Fruit fly (Drosophila melanogaster) whole organism, embryonic: Measurements from ENCODE around the gene Rrp46.

ENCODE experiments used
- BEAF-32 ChIP-seq: fragments of 200-800 bp; sonication (Bioruptor generic); optimal IDR thresholded peaks from 3 replicates; lab custom pipeline; 2017; ENCODE audit warnings: missing biosample characterization, missing genetic modification characterization, mild to moderate bottlenecking, moderate library complexity, missing genetic modification reagents
- CG10209 ChIP-seq: fragments of 200-800 bp; sonication (Bioruptor generic); optimal IDR thresholded peaks from 3 replicates; lab custom pipeline; 2017; ENCODE audit warnings: missing biosample characterization, mild to moderate bottlenecking, missing genetic modification characterization, missing genetic modification reagents
- CG11456 ChIP-seq: fragments of 200-800 bp; sonication (Bioruptor generic); IDR thresholded peaks from 3 replicates; pipeline ENCODE4 v1.3.6; 2022; ENCODE audit warnings: missing biosample characterization, missing genetic modification characterization
- CG12299 ChIP-seq: fragments of 200-800 bp; sonication (Bioruptor generic); optimal IDR thresholded peaks from 2 replicates; lab custom pipeline; 2018; ENCODE audit warnings: missing biosample characterization, mild to moderate bottlenecking, missing genetic modification characterization
- CG14441 ChIP-seq: fragments of 200-800 bp; sonication (Bioruptor generic); IDR thresholded peaks from 2 replicates; pipeline ENCODE4 v1.3.6; 2022; ENCODE audit warnings: missing biosample characterization, missing genetic modification characterization
- CG17568 ChIP-seq: fragments of 200-800 bp; sonication (Bioruptor generic); optimal IDR thresholded peaks from 2 replicates; lab custom pipeline; 2018; ENCODE audit warnings: missing biosample characterization, mild to moderate bottlenecking, missing genetic modification characterization, moderate library complexity
- CG31388 ChIP-seq: fragments of 200-800 bp; sonication (Bioruptor generic); optimal IDR thresholded peaks from 2 replicates; lab custom pipeline; 2016; ENCODE audit warnings: missing biosample characterization, missing genetic modification characterization
- CG3726 ChIP-seq: fragments of 200-800 bp; sonication (Bioruptor generic); IDR thresholded peaks from 3 replicates; pipeline ENCODE4, ENCODE4 v1.3.6; 2022; ENCODE audit warnings: missing biosample characterization, missing genetic modification characterization
- CG6791 ChIP-seq: fragments of 200-800 bp; sonication (Bioruptor generic); IDR thresholded peaks from 3 replicates; pipeline ENCODE4 v1.3.6; 2022; ENCODE audit warnings: missing biosample characterization, missing genetic modification characterization; ENCODE audit not compliant: partially characterized antibody
- CG7963 ChIP-seq: fragments of 200-800 bp; sonication (Bioruptor generic); IDR thresholded peaks from 3 replicates; pipeline ENCODE4 v1.3.6; 2022; ENCODE audit warnings: missing biosample characterization, missing genetic modification characterization; ENCODE audit not compliant: partially characterized antibody
- Dll ChIP-seq: fragments of 200-800 bp; sonication (Bioruptor generic); IDR thresholded peaks from 4 replicates; pipeline ENCODE4 v1.3.6; 2022; ENCODE audit warnings: missing biosample characterization, missing genetic modification characterization; ENCODE audit not compliant: partially characterized antibody
- Dref ChIP-seq: fragments of 200-800 bp; sonication (Bioruptor generic); IDR thresholded peaks from 2 replicates; pipeline ENCODE4 v1.3.6; 2022; ENCODE audit warnings: missing biosample characterization, missing genetic modification characterization
- E2f2 ChIP-seq: fragments of 200-800 bp; sonication (Bioruptor generic); IDR thresholded peaks from 2 replicates; pipeline ENCODE4 v1.3.6; 2022; ENCODE audit warnings: missing biosample characterization, missing genetic modification characterization
- HLH3B ChIP-seq: fragments of 200-800 bp; sonication (Bioruptor generic); IDR thresholded peaks from 2 replicates; pipeline ENCODE4 v1.3.6; 2022; ENCODE audit warnings: missing biosample characterization, missing genetic modification characterization
- HmgZ ChIP-seq: fragments of 200-800 bp; sonication (Bioruptor generic); optimal IDR thresholded peaks from 2 replicates; lab custom pipeline; 2018; ENCODE audit warnings: missing biosample characterization, mild to moderate bottlenecking, missing genetic modification characterization
- Myb ChIP-seq: fragments of 200-800 bp; sonication (Bioruptor generic); optimal IDR thresholded peaks from 2 replicates; lab custom pipeline; 2016; ENCODE audit warnings: missing biosample characterization, missing genetic modification characterization
- Pdp1 ChIP-seq, 2 experiments: fragments of 200-800 bp; sonication (Bioruptor generic); optimal IDR thresholded peaks; 3 replicates each; lab custom pipeline; 2016; ENCODE audit warnings: missing biosample characterization in 2 of 2, missing genetic modification characterization in 2 of 2, mild to moderate bottlenecking in 1 of 2, moderate library complexity in 1 of 2
- Sin3A ChIP-seq: fragments of >200 bp; optimal IDR thresholded peaks from 2 replicates; lab custom pipeline; 2018
- Stat92E ChIP-seq, 3 experiments: fragments of >200 bp in 2 of 3; fragments of 200-800 bp in 1 of 3; sonication (Bioruptor generic) in 1 of 3; optimal IDR thresholded peaks; 2 replicates each; lab custom pipeline; 2017 to 2019; ENCODE audit warnings: missing biosample characterization in 3 of 3, missing genetic modification characterization in 3 of 3, mild to moderate bottlenecking in 1 of 3, moderate library complexity in 1 of 3
- Xrp1 ChIP-seq: fragments of 200-800 bp; sonication (Bioruptor generic); IDR thresholded peaks from 2 replicates; pipeline ENCODE4 v1.3.6; 2022; ENCODE audit warnings: missing biosample characterization, missing genetic modification characterization
- ab ChIP-seq: fragments of 200-800 bp; sonication (Bioruptor generic); optimal IDR thresholded peaks from 2 replicates; lab custom pipeline; 2016; ENCODE audit warnings: missing biosample characterization, missing genetic modification characterization
- ato ChIP-seq: fragments of 200-800 bp; sonication (Bioruptor generic); IDR thresholded peaks from 2 replicates; pipeline ENCODE4 v1.3.6; 2022; ENCODE audit warnings: missing biosample characterization, missing genetic modification characterization; ENCODE audit not compliant: partially characterized antibody
- chif ChIP-seq, 2 experiments: fragments of 200-800 bp; sonication (Bioruptor generic); optimal IDR thresholded peaks; 3 replicates each; lab custom pipeline; 2016; ENCODE audit warnings: missing biosample characterization in 2 of 2, missing genetic modification characterization in 2 of 2
- gfzf ChIP-seq: fragments of 200-800 bp; sonication (Bioruptor generic); optimal IDR thresholded peaks from 2 replicates; lab custom pipeline; 2016; ENCODE audit warnings: missing biosample characterization, mild to moderate bottlenecking, missing genetic modification characterization, moderate library complexity
- gro ChIP-seq: fragments of 200-800 bp; sonication (Bioruptor generic); optimal IDR thresholded peaks from 2 replicates; lab custom pipeline; 2016; ENCODE audit warnings: missing biosample characterization, missing genetic modification characterization
- hb ChIP-seq: fragments of 200-800 bp; sonication (Bioruptor generic); IDR thresholded peaks from 3 replicates; pipeline ENCODE4 v1.3.6; 2022; ENCODE audit warnings: missing biosample characterization, missing genetic modification characterization; ENCODE audit not compliant: partially characterized antibody
- inv ChIP-seq: fragments of 200-800 bp; sonication (Bioruptor generic); IDR thresholded peaks from 2 replicates; pipeline ENCODE4 v1.3.6; 2022; ENCODE audit warnings: missing biosample characterization, missing genetic modification characterization; ENCODE audit not compliant: partially characterized antibody
- jigr1 ChIP-seq: fragments of 200-800 bp; sonication (Bioruptor generic); IDR thresholded peaks from 3 replicates; pipeline ENCODE4 v1.3.6; 2022; ENCODE audit warnings: missing biosample characterization, missing genetic modification characterization
- luna ChIP-seq: fragments of 200-800 bp; sonication (Bioruptor generic); optimal IDR thresholded peaks from 2 replicates; lab custom pipeline; 2016; ENCODE audit warnings: missing biosample characterization, missing genetic modification characterization
- mam ChIP-seq: fragments of 200-800 bp; sonication (Bioruptor generic); optimal IDR thresholded peaks from 3 replicates; lab custom pipeline; 2016; ENCODE audit warnings: missing biosample characterization, missing genetic modification characterization
- nmo ChIP-seq: fragments of 200-800 bp; sonication (Bioruptor generic); optimal IDR thresholded peaks from 2 replicates; lab custom pipeline; 2018; ENCODE audit warnings: missing biosample characterization, mild to moderate bottlenecking, missing genetic modification characterization, moderate library complexity
- p53 ChIP-seq: fragments of 200-800 bp; sonication (Bioruptor generic); optimal IDR thresholded peaks from 2 replicates; lab custom pipeline; 2016; ENCODE audit warnings: missing biosample characterization, missing genetic modification characterization
- slbo ChIP-seq: fragments of 200-800 bp; sonication (Bioruptor generic); IDR thresholded peaks from 2 replicates; pipeline ENCODE4 v1.3.6; 2022; ENCODE audit warnings: missing biosample characterization, missing genetic modification characterization
- sug ChIP-seq: fragments of 200-800 bp; optimal IDR thresholded peaks from 2 replicates; lab custom pipeline; 2019; ENCODE audit warnings: missing biosample characterization, mild to moderate bottlenecking, missing genetic modification characterization, moderate library complexity
- tgo ChIP-seq: fragments of 200-800 bp; sonication (Bioruptor generic); IDR thresholded peaks from 3 replicates; pipeline ENCODE4 v1.3.6; 2022; ENCODE audit warnings: missing biosample characterization, missing genetic modification characterization
- tna ChIP-seq: fragments of 200-800 bp; sonication (Bioruptor generic); IDR thresholded peaks from 2 replicates; pipeline ENCODE4 v1.3.6; 2022; ENCODE audit warnings: missing biosample characterization, missing genetic modification characterization; ENCODE audit not compliant: partially characterized antibody
- unc-4 ChIP-seq: fragments of 200-800 bp; sonication (Bioruptor generic); IDR thresholded peaks from 2 replicates; pipeline ENCODE4 v1.3.6; 2022; ENCODE audit warnings: missing biosample characterization, missing genetic modification characterization; ENCODE audit not compliant: partially characterized antibody
- usp ChIP-seq: fragments of >200 bp; optimal IDR thresholded peaks from 2 replicates; lab custom pipeline; 2017; ENCODE audit warnings: missing biosample characterization, missing genetic modification characterization
- vnd ChIP-seq: fragments of 200-800 bp; sonication (Bioruptor generic); IDR thresholded peaks from 3 replicates; pipeline ENCODE4 v1.3.6; 2022; ENCODE audit warnings: missing biosample characterization, missing genetic modification characterization; ENCODE audit not compliant: partially characterized antibody
- wdn ChIP-seq: fragments of 200-800 bp; sonication (Bioruptor generic); IDR thresholded peaks from 2 replicates; pipeline ENCODE4 v1.3.6; 2022; ENCODE audit warnings: missing biosample characterization, missing genetic modification characterization
- zfh2 ChIP-seq: fragments of 200-800 bp; sonication (Bioruptor generic); optimal IDR thresholded peaks from 2 replicates; lab custom pipeline; 2016; ENCODE audit warnings: missing biosample characterization, missing genetic modification characterization

Rrp46 gene

dm6 chr3R:10407066-10407465, 6.0 kb upstream of the Rrp46 start, which contains the start of gene CG6325 (continued):
- TF ChIP-seq vnd (GFP tag; lab: Robert Waterston, UW) (peak; percentile 98), nmo (GFP tag; lab: Kevin White, UChicago) (peak; percentile 19), CG14441 (GFP tag; lab: Robert Waterston, UW) (no peak), luna (GFP tag; lab: Kevin White, UChicago) (peak; percentile 19), ab (GFP tag; lab: Kevin White, UChicago) (no peak), mam (GFP tag; lab: Kevin White, UChicago) (peak; percentile 21), tgo (GFP tag; lab: Robert Waterston, UW) (no peak), gro (GFP tag; lab: Kevin White, UChicago) (peak; percentile 33), wdn (GFP tag; lab: Robert Waterston, UW) (no peak), sug (no peak), jigr1 (GFP tag; lab: Robert Waterston, UW) (no peak), gfzf (GFP tag; lab: Kevin White, UChicago) (no peak), Sin3A (lab: Kevin White, UChicago) (peak; percentile 10), Dll (GFP tag; lab: Robert Waterston, UW) (peak; percentile 98), ato (GFP tag; lab: Robert Waterston, UW) (peak; percentile 99), unc-4 (GFP tag; lab: Robert Waterston, UW) (peak; percentile 99), Stat92E (GFP tag; optimal IDR thresholded peaks at IDR 0.05; lab: Kevin White, UChicago) (peak in 1 of 3 experiments; percentile 13), p53 (GFP tag; lab: Kevin White, UChicago) (no peak), Xrp1 (no peak), Myb (peak; percentile 22), Dref (GFP tag; lab: Robert Waterston, UW) (peak; percentile 99), CG31388 (no peak), CG7963 (GFP tag; lab: Robert Waterston, UW) (peak; percentile 98), inv (peak; percentile 95), CG11456 (GFP tag; lab: Robert Waterston, UW) (no peak), HmgZ (peak; percentile 43), E2f2 (GFP tag; lab: Robert Waterston, UW) (peak; percentile 96), slbo (GFP tag; lab: Robert Waterston, UW) (peak; percentile 32; the same call in 1 of the 2 replicates), hb (GFP tag; lab: Robert Waterston, UW) (peak; percentile 98)

- no peak for TF ChIP-seq Pdp1 (GFP tag; optimal IDR thresholded peaks at IDR 0.05; lab: Kevin White, UChicago)
- no peak for TF ChIP-seq BEAF-32
- TF ChIP-seq tna (GFP tag; lab: Robert Waterston, UW), result no peak
- no peak for TF ChIP-seq chif (GFP tag; optimal IDR thresholded peaks at IDR 0.05; lab: Kevin White, UChicago)
- no peak for TF ChIP-seq HLH3B (GFP tag; lab: Robert Waterston, UW)
- no peak for TF ChIP-seq zfh2
- no peak for TF ChIP-seq usp (GFP tag; lab: Kevin White, UChicago)
- TF ChIP-seq CG10209 (GFP tag; lab: Kevin White, UChicago), result no peak
- no peak for TF ChIP-seq CG17568 (GFP tag; lab: Kevin White, UChicago)
- TF ChIP-seq CG3726 (GFP tag; lab: Robert Waterston, UW), result no peak
- TF ChIP-seq CG6791 (GFP tag; lab: Robert Waterston, UW), result no peak
- TF ChIP-seq CG12299 (tag; lab: Kevin White, UChicago), result no peak
Observed at dm6 chr3R:10407658-10408057, 5.4 kb upstream of the Rrp46 start.
